Fruit fly (Drosophila melanogaster): ENCODE results near the gene cno.

cno gene

dm6 chr3R:5223135-5223534 is 5.9 kb upstream of the cno start, which contains the start of gene CG2604 (continued):
- peak; percentile 67 for TF ChIP-seq dac (GFP tag; optimal IDR thresholded peaks at IDR 0.05)
- peak; percentile 29 for TF ChIP-seq esn (GFP tag; optimal IDR thresholded peaks at IDR 0.05)
- TF ChIP-seq CG6808 (GFP tag; optimal IDR thresholded peaks at IDR 0.05) = peak; percentile 56
- no peak for TF ChIP-seq CG32006 (GFP tag; optimal IDR thresholded peaks at IDR 0.05)
- TF ChIP-seq Ets96B (tag; optimal IDR thresholded peaks at IDR 0.05) = peak; percentile 9
- TF ChIP-seq CG34406 (GFP tag; optimal IDR thresholded peaks at IDR 0.05) = no peak
- no peak for TF ChIP-seq Sox102F (GFP tag; optimal IDR thresholded peaks at IDR 0.05)
- TF ChIP-seq svp (GFP tag) = no peak
- no peak for TF ChIP-seq fd59A (GFP tag; optimal IDR thresholded peaks at IDR 0.05)
- no peak for TF ChIP-seq acj6 (GFP tag; optimal IDR thresholded peaks at IDR 0.05)
- no peak for TF ChIP-seq CG7368 (GFP tag; optimal IDR thresholded peaks at IDR 0.05)

- TF ChIP-seq dac (GFP tag; optimal IDR thresholded peaks at IDR 0.05) = no peak
- no peak for TF ChIP-seq Smox (GFP tag; optimal IDR thresholded peaks at IDR 0.05)
- TF ChIP-seq fd85E (GFP tag; optimal IDR thresholded peaks at IDR 0.05) = no peak
- TF ChIP-seq CG15336 (GFP tag; IDR thresholded peaks at IDR 0.05) = no peak
- no peak for TF ChIP-seq ss (GFP tag; optimal IDR thresholded peaks at IDR 0.05)
- TF ChIP-seq Eip93F (GFP tag; optimal IDR thresholded peaks at IDR 0.05) = no peak
- TF ChIP-seq CG11902 (GFP tag; optimal IDR thresholded peaks at IDR 0.05) = no peak
- no peak for TF ChIP-seq Eip75B (GFP tag; optimal IDR thresholded peaks at IDR 0.05)
- no peak for TF ChIP-seq CG11762 (GFP tag; optimal IDR thresholded peaks at IDR 0.05; ENCODE audit: insufficient read depth)
- no peak for TF ChIP-seq Hr39 (GFP tag; optimal IDR thresholded peaks at IDR 0.05)
- no peak for TF ChIP-seq Ets96B (tag; optimal IDR thresholded peaks at IDR 0.05)
- no peak for TF ChIP-seq CG3919 (GFP tag; optimal IDR thresholded peaks at IDR 0.05)
- TF ChIP-seq dsx (GFP tag; optimal IDR thresholded peaks at IDR 0.05; ENCODE audit: poor library complexity, severe bottlenecking) = no peak
- no peak for TF ChIP-seq CG16779 (tag; optimal IDR thresholded peaks at IDR 0.05)
- TF ChIP-seq Gug (GFP tag; IDR thresholded peaks at IDR 0.05) = no peak
- no peak for TF ChIP-seq spab (GFP tag; optimal IDR thresholded peaks at IDR 0.05)
- no peak for TF ChIP-seq CG8319 (GFP tag; optimal IDR thresholded peaks at IDR 0.05)
- no peak for TF ChIP-seq Sox102F (GFP tag; optimal IDR thresholded peaks at IDR 0.05)
- TF ChIP-seq CG32006 (GFP tag; optimal IDR thresholded peaks at IDR 0.05) = no peak
- no peak for TF ChIP-seq CG4318 (GFP tag; optimal IDR thresholded peaks at IDR 0.05)
Measured at dm6 chr3R:5219466-5219865, 2.2 kb upstream of the cno start, which contains the start of the genes Prosbeta2R2 and CG1116. Gene Prosbeta2R2 (minus strand): TSS chr3R:5219528. Gene CG1116 (plus strand): TSS chr3R:5219657.

dm6 chr3R:5216308-5216765 is 919 bp downstream of the cno start:
- TF ChIP-seq CG6276 (GFP tag; optimal IDR thresholded peaks at IDR 0.05) (no peak), CG34406 (GFP tag; optimal IDR thresholded peaks at IDR 0.05) (no peak), spab (GFP tag; optimal IDR thresholded peaks at IDR 0.05) (no peak), CG31627 (GFP tag; optimal IDR thresholded peaks at IDR 0.05) (no peak), lz (GFP tag; optimal IDR thresholded peaks at IDR 0.05) (no peak), CG3919 (GFP tag; optimal IDR thresholded peaks at IDR 0.05) (no peak), CG3032 (tag; optimal IDR thresholded peaks at IDR 0.05) (no peak), CG6854 (GFP tag; optimal IDR thresholded peaks at IDR 0.05) (no peak), CG10631 (GFP tag; optimal IDR thresholded peaks at IDR 0.05) (no peak), fkh (GFP tag; optimal IDR thresholded peaks at IDR 0.05) (no peak), Sox102F (GFP tag; optimal IDR thresholded peaks at IDR 0.05) (no peak)
